Fruit fly (Drosophila melanogaster) whole organism, adult: ENCODE results near the gene dsd.

Experiments
- CG12768 ChIP-seq: fragments of 200-800 bp; sonication (Bioruptor generic); optimal IDR thresholded peaks from 2 replicates; lab custom pipeline; 2017; ENCODE audit warnings: missing biosample characterization, missing genetic modification characterization, mild to moderate bottlenecking, moderate library complexity, missing genetic modification reagents
- CG14711 ChIP-seq: fragments of 200-800 bp; sonication (Bioruptor generic); optimal IDR thresholded peaks from 2 replicates; lab custom pipeline; 2018; ENCODE audit warnings: missing biosample characterization, mild to moderate bottlenecking, missing genetic modification characterization, moderate library complexity
- CG33017 ChIP-seq: fragments of 200-800 bp; sonication (Bioruptor generic); optimal IDR thresholded peaks from 2 replicates; lab custom pipeline; 2018; ENCODE audit warnings: missing biosample characterization, mild to moderate bottlenecking, missing genetic modification characterization, moderate library complexity
- CG5204 ChIP-seq: fragments of 200-800 bp; sonication (Bioruptor generic); optimal IDR thresholded peaks from 2 replicates; lab custom pipeline; 2016; ENCODE audit warnings: missing biosample characterization, missing genetic modification characterization
- CG7045 ChIP-seq: fragments of 200-800 bp; sonication (Bioruptor generic); optimal IDR thresholded peaks from 2 replicates; lab custom pipeline; 2017; ENCODE audit warnings: missing biosample characterization, mild to moderate bottlenecking, missing genetic modification characterization
- CG7101 ChIP-seq: fragments of 200-800 bp; sonication (Bioruptor generic); optimal IDR thresholded peaks from 2 replicates; lab custom pipeline; 2018; ENCODE audit warnings: missing biosample characterization, mild to moderate bottlenecking, missing genetic modification characterization, moderate library complexity
- Hr96 ChIP-seq: fragments of 200-800 bp; sonication (Bioruptor generic); optimal IDR thresholded peaks from 2 replicates; lab custom pipeline; 2016; ENCODE audit warnings: missing biosample characterization, missing genetic modification characterization
- cic ChIP-seq: fragments of 200-800 bp; sonication (Bioruptor generic); optimal IDR thresholded peaks from 2 replicates; lab custom pipeline; 2017; ENCODE audit warnings: missing biosample characterization, mild to moderate bottlenecking, missing genetic modification characterization, moderate library complexity
- cnc ChIP-seq, 2 experiments: fragments of >200 bp; optimal IDR thresholded peaks; 2 replicates each; lab custom pipeline; 2017
- kay ChIP-seq: fragments of 200-800 bp; sonication (Bioruptor generic); peaks from one replicate; lab custom pipeline; 2016; ENCODE audit warnings: missing biosample characterization, missing genetic modification characterization, borderline replicate concordance

dm6 chr3R:27636010-27636584, 28.9 kb upstream of the dsd start, which contains the start of the genes CG5611 and Mtl:
- TF ChIP-seq CG5204 (GFP tag; lab: Kevin White, UChicago) (peak; percentile 99), CG12768 (peak; percentile 100), kay (GFP tag; lab: Kevin White, UChicago) (peak; percentile 98), cnc (optimal IDR thresholded peaks at IDR 0.05; lab: Kevin White, UChicago) (no peak), Hr96 (GFP tag; lab: Kevin White, UChicago) (peak; percentile 96), cic (peak; percentile 95), CG14711 (peak; percentile 99), CG33017 (tag; lab: Kevin White, UChicago) (peak; percentile 100), CG7101 (tag; lab: Kevin White, UChicago) (peak; percentile 100), CG7045 (GFP tag; lab: Kevin White, UChicago) (peak; percentile 100)
